Fruit fly (Drosophila melanogaster) whole organism, embryonic: Measurements from ENCODE around the gene Wwox.

Experiments
- ATbp ChIP-seq: fragments of 200-800 bp; sonication (Bioruptor generic); optimal IDR thresholded peaks from 2 replicates; lab custom pipeline; 2017; ENCODE audit warnings: missing biosample characterization, mild to moderate bottlenecking, missing genetic modification characterization, missing genetic modification reagents
- BEAF-32 ChIP-seq: fragments of 200-800 bp; sonication (Bioruptor generic); optimal IDR thresholded peaks from 3 replicates; lab custom pipeline; 2017; ENCODE audit warnings: missing biosample characterization, missing genetic modification characterization, mild to moderate bottlenecking, moderate library complexity, missing genetic modification reagents
- Bteb2 ChIP-seq: fragments of 200-800 bp; sonication (Bioruptor generic); optimal IDR thresholded peaks from 2 replicates; lab custom pipeline; 2016; ENCODE audit warnings: missing biosample characterization, missing genetic modification characterization
- CG10209 ChIP-seq: fragments of 200-800 bp; sonication (Bioruptor generic); optimal IDR thresholded peaks from 3 replicates; lab custom pipeline; 2017; ENCODE audit warnings: missing biosample characterization, mild to moderate bottlenecking, missing genetic modification characterization, missing genetic modification reagents
- CG11504 ChIP-seq: fragments of 200-800 bp; sonication (Bioruptor generic); optimal IDR thresholded peaks from 3 replicates; lab custom pipeline; 2019; ENCODE audit warnings: missing biosample characterization, mild to moderate bottlenecking, missing genetic modification characterization, moderate library complexity
- CG11696 ChIP-seq: fragments of 200-800 bp; sonication (Bioruptor generic); IDR thresholded peaks from 2 replicates; pipeline ENCODE4 v1.3.6; 2022; ENCODE audit warnings: missing biosample characterization, missing genetic modification characterization
- CG12104 ChIP-seq: fragments of 200-800 bp; sonication (Bioruptor generic); optimal IDR thresholded peaks from 3 replicates; lab custom pipeline; 2016; ENCODE audit warnings: missing biosample characterization, missing genetic modification characterization
- CG12744 ChIP-seq: fragments of 200-800 bp; sonication (Bioruptor generic); optimal IDR thresholded peaks from 2 replicates; lab custom pipeline; 2016; ENCODE audit warnings: missing biosample characterization, missing genetic modification characterization
- CG13123 ChIP-seq: fragments of 200-800 bp; sonication (Bioruptor generic); optimal IDR thresholded peaks from 2 replicates; lab custom pipeline; 2016; ENCODE audit warnings: missing biosample characterization, missing genetic modification characterization
- CG14667 ChIP-seq: fragments of 200-800 bp; sonication (Bioruptor generic); IDR thresholded peaks from 2 replicates; pipeline ENCODE4 v1.3.6; 2022; ENCODE audit warnings: missing biosample characterization, missing genetic modification characterization
- CG15073 ChIP-seq: fragments of 200-800 bp; sonication (Bioruptor generic); optimal IDR thresholded peaks from 2 replicates; lab custom pipeline; 2016; ENCODE audit warnings: missing biosample characterization, missing genetic modification characterization
- CG1529 ChIP-seq: fragments of 200-800 bp; sonication (Bioruptor generic); optimal IDR thresholded peaks from 3 replicates; lab custom pipeline; 2018; ENCODE audit warnings: missing biosample characterization, missing genetic modification characterization
- CG18476 ChIP-seq: fragments of 200-800 bp; sonication (Bioruptor generic); optimal IDR thresholded peaks from 2 replicates; lab custom pipeline; 2016; ENCODE audit warnings: missing biosample characterization, mild to moderate bottlenecking, missing genetic modification characterization
- CG4617 ChIP-seq: fragments of 200-800 bp; sonication (Bioruptor generic); optimal IDR thresholded peaks from 3 replicates; lab custom pipeline; 2016; ENCODE audit warnings: missing biosample characterization, missing genetic modification characterization, borderline replicate concordance
- CG6765 ChIP-seq: fragments of 200-800 bp; sonication (Bioruptor generic); optimal IDR thresholded peaks from 3 replicates; lab custom pipeline; 2017; ENCODE audit warnings: missing biosample characterization, mild to moderate bottlenecking, missing genetic modification characterization
- CG9437 ChIP-seq: fragments of 200-800 bp; sonication (Bioruptor generic); optimal IDR thresholded peaks from 2 replicates; lab custom pipeline; 2018; ENCODE audit warnings: missing biosample characterization, mild to moderate bottlenecking, missing genetic modification characterization
- CG9932 ChIP-seq: fragments of 200-800 bp; sonication (Bioruptor generic); IDR thresholded peaks from 2 replicates; pipeline ENCODE4 v1.3.6; 2022; ENCODE audit warnings: missing biosample characterization, missing genetic modification characterization
- Dad ChIP-seq: fragments of 200-800 bp; sonication (Bioruptor generic); optimal IDR thresholded peaks from 3 replicates; lab custom pipeline; 2016; ENCODE audit warnings: missing biosample characterization, missing genetic modification characterization
- Dip3 ChIP-seq: fragments of 200-800 bp; sonication (Bioruptor generic); optimal IDR thresholded peaks from 3 replicates; lab custom pipeline; 2016; ENCODE audit warnings: missing biosample characterization, missing genetic modification characterization
- Gug ChIP-seq: fragments of 200-800 bp; sonication (Bioruptor generic); IDR thresholded peaks from 4 replicates; pipeline ENCODE4 v1.3.6; 2022; ENCODE audit warnings: missing biosample characterization, missing genetic modification characterization
- H15 ChIP-seq: fragments of 200-800 bp; sonication (Bioruptor generic); IDR thresholded peaks from 3 replicates; pipeline ENCODE4 v1.3.6; 2022; ENCODE audit warnings: missing biosample characterization, missing genetic modification characterization
- Hsf ChIP-seq: fragments of 200-800 bp; sonication (Bioruptor generic); optimal IDR thresholded peaks from 3 replicates; lab custom pipeline; 2016; ENCODE audit warnings: missing biosample characterization, missing genetic modification characterization
- MESR4 ChIP-seq: fragments of 200-800 bp; sonication (Bioruptor generic); optimal IDR thresholded peaks from 2 replicates; lab custom pipeline; 2018; ENCODE audit warnings: missing biosample characterization, mild to moderate bottlenecking, missing genetic modification characterization, moderate library complexity
- NFAT ChIP-seq: fragments of 200-800 bp; sonication (Bioruptor generic); IDR thresholded peaks from 2 replicates; pipeline ENCODE4 v1.3.6; 2022; ENCODE audit warnings: missing biosample characterization, missing genetic modification characterization
- Nf-YB ChIP-seq: fragments of 200-800 bp; sonication (Bioruptor generic); optimal IDR thresholded peaks from 3 replicates; lab custom pipeline; 2019; ENCODE audit warnings: missing biosample characterization, mild to moderate bottlenecking, missing genetic modification characterization, moderate library complexity
- Nf-YC ChIP-seq: fragments of 200-800 bp; optimal IDR thresholded peaks from 3 replicates; lab custom pipeline; 2019; ENCODE audit warnings: missing biosample characterization, mild to moderate bottlenecking, missing genetic modification characterization, moderate library complexity
- Rx ChIP-seq: fragments of 200-800 bp; sonication (Bioruptor generic); IDR thresholded peaks from 2 replicates; pipeline ENCODE4 v1.3.6; 2022; ENCODE audit warnings: missing biosample characterization, missing genetic modification characterization
- Sry-δ ChIP-seq: fragments of 200-800 bp; sonication (Bioruptor generic); optimal IDR thresholded peaks from 2 replicates; lab custom pipeline; 2016; ENCODE audit warnings: missing biosample characterization, missing genetic modification characterization
- Stat92E ChIP-seq, 3 experiments: fragments of >200 bp in 2 of 3; fragments of 200-800 bp in 1 of 3; sonication (Bioruptor generic) in 1 of 3; optimal IDR thresholded peaks; 2 replicates each; lab custom pipeline; 2017 to 2019; ENCODE audit warnings: missing biosample characterization in 3 of 3, missing genetic modification characterization in 3 of 3, mild to moderate bottlenecking in 1 of 3, moderate library complexity in 1 of 3
- TFAM ChIP-seq: fragments of 200-800 bp; sonication (Bioruptor generic); optimal IDR thresholded peaks from 2 replicates; lab custom pipeline; 2017; ENCODE audit warnings: missing biosample characterization, missing genetic modification characterization, inconsistent platforms
- Taf1 ChIP-seq: fragments of 200-800 bp; sonication (Bioruptor generic); IDR thresholded peaks from 2 replicates; pipeline ENCODE4 v1.3.6; 2022; ENCODE audit warnings: missing biosample characterization, missing genetic modification characterization
- ap ChIP-seq: fragments of 200-800 bp; sonication (Bioruptor generic); IDR thresholded peaks from 2 replicates; pipeline ENCODE4 v1.3.6; 2022; ENCODE audit warnings: missing biosample characterization, missing genetic modification characterization
- ash1 ChIP-seq: fragments of 200-800 bp; sonication (Bioruptor generic); optimal IDR thresholded peaks from 2 replicates; lab custom pipeline; 2018; ENCODE audit warnings: missing biosample characterization, mild to moderate bottlenecking, missing genetic modification characterization
- cad ChIP-seq: fragments of >200 bp; optimal IDR thresholded peaks from 2 replicates; lab custom pipeline; 2017; ENCODE audit warnings: missing biosample characterization, missing genetic modification characterization
- cwo ChIP-seq: fragments of 200-800 bp; sonication (Bioruptor generic); optimal IDR thresholded peaks from 3 replicates; lab custom pipeline; 2017; ENCODE audit warnings: missing biosample characterization, missing genetic modification characterization, mild to moderate bottlenecking, moderate library complexity, missing genetic modification reagents
- dimm ChIP-seq: fragments of 200-800 bp; sonication (Bioruptor generic); IDR thresholded peaks from 2 replicates; pipeline ENCODE4 v1.3.6; 2022; ENCODE audit warnings: missing biosample characterization, missing genetic modification characterization
- dm ChIP-seq: fragments of 200-800 bp; sonication (Bioruptor generic); optimal IDR thresholded peaks from 3 replicates; lab custom pipeline; 2016; ENCODE audit warnings: missing biosample characterization, missing genetic modification characterization
- maf-S ChIP-seq: fragments of 200-800 bp; sonication (Bioruptor generic); optimal IDR thresholded peaks from 2 replicates; lab custom pipeline; 2016; ENCODE audit warnings: missing biosample characterization, missing genetic modification characterization
- mam ChIP-seq: fragments of 200-800 bp; sonication (Bioruptor generic); optimal IDR thresholded peaks from 3 replicates; lab custom pipeline; 2016; ENCODE audit warnings: missing biosample characterization, missing genetic modification characterization
- nerfin-2 ChIP-seq: fragments of 200-800 bp; sonication (Bioruptor generic); IDR thresholded peaks from 2 replicates; pipeline ENCODE4 v1.3.6; 2022; ENCODE audit warnings: missing biosample characterization, missing genetic modification characterization; ENCODE audit not compliant: partially characterized antibody
- run ChIP-seq: fragments of 200-800 bp; sonication (Bioruptor generic); optimal IDR thresholded peaks from 3 replicates; lab custom pipeline; 2018; ENCODE audit warnings: missing biosample characterization, mild to moderate bottlenecking, missing genetic modification characterization
- sens-2 ChIP-seq: fragments of 200-800 bp; sonication (Bioruptor generic); IDR thresholded peaks from 2 replicates; pipeline ENCODE4 v1.3.6; 2022; ENCODE audit warnings: missing biosample characterization, missing genetic modification characterization
- sim ChIP-seq: fragments of 200-800 bp; sonication (Bioruptor generic); IDR thresholded peaks from 2 replicates; pipeline ENCODE4 v1.3.6; 2022; ENCODE audit warnings: missing biosample characterization, missing genetic modification characterization
- slbo ChIP-seq: fragments of 200-800 bp; sonication (Bioruptor generic); IDR thresholded peaks from 2 replicates; pipeline ENCODE4 v1.3.6; 2022; ENCODE audit warnings: missing biosample characterization, missing genetic modification characterization
- tll ChIP-seq, 2 experiments: fragments of 200-800 bp in 1 of 2; fragments of >200 bp in 1 of 2; sonication (Bioruptor generic) in 1 of 2; optimal IDR thresholded peaks; 2 replicates each; lab custom pipeline; 2017 to 2019; ENCODE audit warnings: missing biosample characterization in 2 of 2, missing genetic modification characterization in 2 of 2, mild to moderate bottlenecking in 1 of 2, moderate library complexity in 1 of 2
- toy ChIP-seq: fragments of 200-800 bp; sonication (Bioruptor generic); IDR thresholded peaks from 2 replicates; pipeline ENCODE4 v1.3.6; 2022; ENCODE audit warnings: missing biosample characterization, missing genetic modification characterization
- trh ChIP-seq: fragments of 200-800 bp; sonication (Bioruptor generic); optimal IDR thresholded peaks from 2 replicates; lab custom pipeline; 2016; ENCODE audit warnings: missing biosample characterization, missing genetic modification characterization
- wek ChIP-seq: fragments of 200-800 bp; sonication (Bioruptor generic); optimal IDR thresholded peaks from 3 replicates; lab custom pipeline; 2018; ENCODE audit warnings: missing biosample characterization, mild to moderate bottlenecking, missing genetic modification characterization, moderate library complexity

The Wwox gene

dm6 chr2L:8001694-8002627, 2.1 kb downstream of the Wwox start (continued):
- no peak for TF ChIP-seq dimm (GFP tag; lab: Robert Waterston, UW)
- TF ChIP-seq Hsf, result peak; percentile 83
- peak; percentile 65 for TF ChIP-seq CG11696 (GFP tag; lab: Robert Waterston, UW)
- peak; percentile 77 for TF ChIP-seq ATbp (GFP tag; lab: Kevin White, UChicago)
- TF ChIP-seq Dip3, result peak; percentile 66
- TF ChIP-seq CG14667 (GFP tag; lab: Robert Waterston, UW), result peak; percentile 68
- no peak for TF ChIP-seq tll (GFP tag; optimal IDR thresholded peaks at IDR 0.05; lab: Kevin White, UChicago)
- TF ChIP-seq Nf-YB (GFP tag; lab: Kevin White, UChicago), result peak; percentile 71
- TF ChIP-seq cwo (GFP tag; lab: Kevin White, UChicago), result peak; percentile 100
- peak; percentile 1 for TF ChIP-seq wek (GFP tag; lab: Kevin White, UChicago)
- peak; percentile 76 for TF ChIP-seq Bteb2 (GFP tag; lab: Kevin White, UChicago)
- peak; percentile 53 for TF ChIP-seq toy (GFP tag; lab: Robert Waterston, UW)
- TF ChIP-seq CG6765 (GFP tag; lab: Kevin White, UChicago), result peak; percentile 81
- TF ChIP-seq ash1 (GFP tag; lab: Kevin White, UChicago), result no peak
- TF ChIP-seq CG18476 (GFP tag; lab: Kevin White, UChicago), result peak; percentile 86
- TF ChIP-seq Gug, result peak; percentile 86
- TF ChIP-seq CG4617 (GFP tag; lab: Kevin White, UChicago), result peak; percentile 41
- TF ChIP-seq sim (GFP tag; lab: Robert Waterston, UW), result peak; percentile 39; the same call in 1 of the 2 replicates
- peak; percentile 91 for TF ChIP-seq CG9437 (GFP tag; lab: Kevin White, UChicago)
- peak; percentile 77 for TF ChIP-seq H15
- TF ChIP-seq cad (GFP tag; lab: Kevin White, UChicago), result no peak
- TF ChIP-seq Stat92E (GFP tag; optimal IDR thresholded peaks at IDR 0.05; lab: Kevin White, UChicago), result peak in 1 of 3 experiments; percentile 40
- TF ChIP-seq NFAT (GFP tag; lab: Robert Waterston, UW), result peak; percentile 60; the same call in 1 of the 2 replicates
- peak; percentile 75 for TF ChIP-seq Dad (GFP tag; lab: Kevin White, UChicago)
- peak; percentile 74 for TF ChIP-seq mam (GFP tag; lab: Kevin White, UChicago)
- TF ChIP-seq nerfin-2 (GFP tag; lab: Robert Waterston, UW), result no peak
- no peak for TF ChIP-seq CG15073 (GFP tag; lab: Kevin White, UChicago)
- TF ChIP-seq CG9932 (GFP tag; lab: Robert Waterston, UW), result peak; percentile 68
- no peak for TF ChIP-seq TFAM (GFP tag; lab: Kevin White, UChicago)
- peak; percentile 65 for TF ChIP-seq dm (GFP tag; lab: Kevin White, UChicago)
- peak; percentile 44 for TF ChIP-seq CG13123
- no peak for TF ChIP-seq MESR4 (GFP tag; lab: Kevin White, UChicago)
- no peak; the same call in 1 of the 2 replicates for TF ChIP-seq Rx (GFP tag; lab: Robert Waterston, UW)
- peak; percentile 13 for TF ChIP-seq BEAF-32
- TF ChIP-seq run, result peak; percentile 80
- peak; percentile 68 for TF ChIP-seq maf-S (GFP tag; lab: Kevin White, UChicago)
- peak; percentile 69 for TF ChIP-seq ap (GFP tag; lab: Robert Waterston, UW)
- peak; percentile 83 for TF ChIP-seq CG1529 (GFP tag; lab: Kevin White, UChicago)
- TF ChIP-seq trh (GFP tag; lab: Kevin White, UChicago), result peak; percentile 66
- peak; percentile 54; the same call in 1 of the 2 replicates for TF ChIP-seq Taf1
- peak; percentile 91 for TF ChIP-seq CG11504 (tag; lab: Kevin White, UChicago)
- TF ChIP-seq CG12744 (GFP tag; lab: Kevin White, UChicago), result peak; percentile 72
- peak; percentile 85 for TF ChIP-seq Nf-YC (tag; lab: Kevin White, UChicago)
- TF ChIP-seq Sry-δ (GFP tag; lab: Kevin White, UChicago), result peak; percentile 44
- peak; percentile 90 for TF ChIP-seq CG10209 (GFP tag; lab: Kevin White, UChicago)
- peak; percentile 90 for TF ChIP-seq CG12104
- TF ChIP-seq sens-2, result peak; percentile 59
- TF ChIP-seq slbo, result peak; percentile 81
